Fruit fly (Drosophila melanogaster) whole organism, embryonic: ENCODE data around the gene CG5793.

ENCODE experiments used
- Atf3 ChIP-seq: fragments of 200-800 bp; sonication (Bioruptor generic); optimal IDR thresholded peaks from 3 replicates; lab custom pipeline; 2016; ENCODE audit warnings: missing biosample characterization, missing genetic modification characterization
- Awh ChIP-seq: fragments of 200-800 bp; sonication (Bioruptor generic); IDR thresholded peaks from 2 replicates; pipeline ENCODE4, ENCODE4 v1.3.6; 2022; ENCODE audit warnings: missing biosample characterization, missing genetic modification characterization
- CG10267 ChIP-seq: fragments of 200-800 bp; sonication (Bioruptor generic); optimal IDR thresholded peaks from 2 replicates; lab custom pipeline; 2018; ENCODE audit warnings: missing biosample characterization, mild to moderate bottlenecking, missing genetic modification characterization, moderate library complexity
- CG10543 ChIP-seq: fragments of 200-800 bp; sonication (Bioruptor generic); optimal IDR thresholded peaks from 3 replicates; lab custom pipeline; 2017; ENCODE audit warnings: missing biosample characterization, mild to moderate bottlenecking, missing genetic modification characterization, moderate library complexity
- CG11723 ChIP-seq: fragments of 200-800 bp; sonication (Bioruptor generic); optimal IDR thresholded peaks from 2 replicates; lab custom pipeline; 2017; ENCODE audit warnings: missing biosample characterization, mild to moderate bottlenecking, missing genetic modification characterization
- CG14441 ChIP-seq: fragments of 200-800 bp; sonication (Bioruptor generic); IDR thresholded peaks from 2 replicates; pipeline ENCODE4 v1.3.6; 2022; ENCODE audit warnings: missing biosample characterization, missing genetic modification characterization
- CG14965 ChIP-seq: fragments of 200-800 bp; sonication (Bioruptor generic); optimal IDR thresholded peaks from 2 replicates; lab custom pipeline; 2016; ENCODE audit warnings: missing biosample characterization, missing genetic modification characterization, borderline replicate concordance
- CG1602 ChIP-seq: fragments of 200-800 bp; sonication (Bioruptor generic); optimal IDR thresholded peaks from 3 replicates; lab custom pipeline; 2016; ENCODE audit warnings: missing biosample characterization, missing genetic modification characterization
- CG18599 ChIP-seq: fragments of 200-800 bp; sonication (Bioruptor generic); optimal IDR thresholded peaks from 3 replicates; lab custom pipeline; 2017; ENCODE audit warnings: missing biosample characterization, missing genetic modification characterization, mild to moderate bottlenecking, moderate library complexity, missing genetic modification reagents
- CG2678 ChIP-seq: fragments of 200-800 bp; sonication (Bioruptor generic); optimal IDR thresholded peaks from 3 replicates; lab custom pipeline; 2019; ENCODE audit warnings: missing biosample characterization, mild to moderate bottlenecking, missing genetic modification characterization, moderate library complexity
- CG32532 ChIP-seq: fragments of 200-800 bp; sonication (Bioruptor generic); IDR thresholded peaks from 2 replicates; pipeline ENCODE4 v1.3.6; 2022; ENCODE audit warnings: missing biosample characterization, missing genetic modification characterization
- CG3281 ChIP-seq: fragments of 200-800 bp; sonication (Bioruptor generic); optimal IDR thresholded peaks from 3 replicates; lab custom pipeline; 2017; ENCODE audit warnings: missing biosample characterization, mild to moderate bottlenecking, missing genetic modification characterization
- CG3847 ChIP-seq: fragments of 200-800 bp; sonication (Bioruptor generic); IDR thresholded peaks from 2 replicates; pipeline ENCODE4 v1.3.6; 2022; ENCODE audit warnings: missing biosample characterization, missing genetic modification characterization
- CG7786 ChIP-seq: fragments of 200-800 bp; sonication (Bioruptor generic); optimal IDR thresholded peaks from 2 replicates; lab custom pipeline; 2016; ENCODE audit warnings: missing biosample characterization, missing genetic modification characterization
- CG7839 ChIP-seq: fragments of 200-800 bp; sonication (Bioruptor generic); optimal IDR thresholded peaks from 3 replicates; lab custom pipeline; 2018; ENCODE audit warnings: missing biosample characterization, mild to moderate bottlenecking, missing genetic modification characterization, moderate library complexity
- CG7987 ChIP-seq: fragments of 200-800 bp; sonication (Bioruptor generic); optimal IDR thresholded peaks from 2 replicates; lab custom pipeline; 2018; ENCODE audit warnings: missing biosample characterization, mild to moderate bottlenecking, missing genetic modification characterization, moderate library complexity
- CG8478 ChIP-seq: fragments of >200 bp; optimal IDR thresholded peaks from 2 replicates; lab custom pipeline; 2018
- CG8924 ChIP-seq: fragments of 200-800 bp; optimal IDR thresholded peaks from 3 replicates; lab custom pipeline; 2019; ENCODE audit warnings: missing biosample characterization, mild to moderate bottlenecking, missing genetic modification characterization, moderate library complexity
- CG8944 ChIP-seq: fragments of 200-800 bp; sonication (Bioruptor generic); optimal IDR thresholded peaks from 3 replicates; lab custom pipeline; 2016; ENCODE audit warnings: missing biosample characterization, missing genetic modification characterization
- CG9797 ChIP-seq: fragments of 200-800 bp; sonication (Bioruptor generic); optimal IDR thresholded peaks from 3 replicates; lab custom pipeline; 2018; ENCODE audit warnings: missing biosample characterization, mild to moderate bottlenecking, missing genetic modification characterization
- Deaf1 ChIP-seq: fragments of 200-800 bp; optimal IDR thresholded peaks from 3 replicates; lab custom pipeline; 2019; ENCODE audit warnings: missing biosample characterization, mild to moderate bottlenecking, missing genetic modification characterization, moderate library complexity
- Dll ChIP-seq: fragments of 200-800 bp; sonication (Bioruptor generic); IDR thresholded peaks from 4 replicates; pipeline ENCODE4 v1.3.6; 2022; ENCODE audit warnings: missing biosample characterization, missing genetic modification characterization; ENCODE audit not compliant: partially characterized antibody
- ERR ChIP-seq: fragments of 200-800 bp; sonication (Bioruptor generic); optimal IDR thresholded peaks from 2 replicates; lab custom pipeline; 2016; ENCODE audit warnings: missing biosample characterization, missing genetic modification characterization
- NFAT ChIP-seq: fragments of 200-800 bp; sonication (Bioruptor generic); IDR thresholded peaks from 2 replicates; pipeline ENCODE4 v1.3.6; 2022; ENCODE audit warnings: missing biosample characterization, missing genetic modification characterization
- Oaz ChIP-seq: fragments of 200-800 bp; sonication (Bioruptor generic); IDR thresholded peaks from 2 replicates; pipeline ENCODE4 v1.3.6; 2022; ENCODE audit warnings: missing biosample characterization, missing genetic modification characterization
- Opbp ChIP-seq: fragments of 200-800 bp; sonication (Bioruptor generic); IDR thresholded peaks from 3 replicates; pipeline ENCODE4 v1.3.6; 2022; ENCODE audit warnings: missing biosample characterization, missing genetic modification characterization; ENCODE audit not compliant: partially characterized antibody
- Spps ChIP-seq: fragments of 200-800 bp; sonication (Bioruptor generic); optimal IDR thresholded peaks from 2 replicates; lab custom pipeline; 2018; ENCODE audit warnings: missing biosample characterization, mild to moderate bottlenecking, missing genetic modification characterization
- amos ChIP-seq: fragments of 200-800 bp; sonication (Bioruptor generic); IDR thresholded peaks from 2 replicates; pipeline ENCODE4 v1.3.6; 2022; ENCODE audit warnings: missing biosample characterization, missing genetic modification characterization; ENCODE audit not compliant: partially characterized antibody
- chm ChIP-seq: fragments of 200-800 bp; sonication (Bioruptor generic); IDR thresholded peaks from 2 replicates; pipeline ENCODE4 v1.3.6; 2022; ENCODE audit warnings: missing biosample characterization, missing genetic modification characterization
- crc ChIP-seq: fragments of 200-800 bp; sonication (Bioruptor generic); optimal IDR thresholded peaks from 2 replicates; lab custom pipeline; 2016; ENCODE audit warnings: missing biosample characterization, missing genetic modification characterization
- disco-r ChIP-seq: fragments of 200-800 bp; sonication (Bioruptor generic); optimal IDR thresholded peaks from 2 replicates; lab custom pipeline; 2016; ENCODE audit warnings: missing biosample characterization, missing genetic modification characterization
- ewg ChIP-seq: fragments of 200-800 bp; sonication (Bioruptor generic); optimal IDR thresholded peaks from 3 replicates; lab custom pipeline; 2017; ENCODE audit warnings: mild to moderate bottlenecking, missing biosample characterization, missing genetic modification reagents, missing genetic modification characterization
- exex ChIP-seq: fragments of 200-800 bp; sonication (Bioruptor generic); optimal IDR thresholded peaks from 4 replicates; lab custom pipeline; 2018; ENCODE audit warnings: missing biosample characterization, mild to moderate bottlenecking, missing genetic modification characterization, moderate library complexity
- fd64A ChIP-seq: fragments of 200-800 bp; sonication (Bioruptor generic); optimal IDR thresholded peaks from 3 replicates; lab custom pipeline; 2018; ENCODE audit warnings: missing biosample characterization, mild to moderate bottlenecking, missing genetic modification characterization
- hkb ChIP-seq, 2 experiments: fragments of 200-800 bp in 1 of 2; fragments of >200 bp in 1 of 2; sonication (Bioruptor generic) in 1 of 2; IDR thresholded peaks in 1 of 2; optimal IDR thresholded peaks in 1 of 2; 2 replicates each; pipeline versions ENCODE4 v1.3.6 to Lab custom; 2017 to 2022; ENCODE audit warnings: missing biosample characterization in 1 of 2, missing genetic modification characterization in 1 of 2
- jing ChIP-seq: fragments of 200-800 bp; sonication (Bioruptor generic); optimal IDR thresholded peaks from 2 replicates; lab custom pipeline; 2018; ENCODE audit warnings: missing biosample characterization, mild to moderate bottlenecking, missing genetic modification characterization
- jumu ChIP-seq: fragments of 200-800 bp; sonication (Bioruptor generic); optimal IDR thresholded peaks from 3 replicates; lab custom pipeline; 2016; ENCODE audit warnings: missing biosample characterization, missing genetic modification characterization
- klu ChIP-seq: fragments of 200-800 bp; sonication (Bioruptor generic); IDR thresholded peaks from 2 replicates; pipeline ENCODE4 v1.3.6; 2022; ENCODE audit warnings: missing biosample characterization, missing genetic modification characterization
- nerfin-1 ChIP-seq: fragments of 200-800 bp; sonication (Bioruptor generic); optimal IDR thresholded peaks from 3 replicates; lab custom pipeline; 2019; ENCODE audit warnings: missing biosample characterization, mild to moderate bottlenecking, missing genetic modification characterization, moderate library complexity
- rib ChIP-seq: fragments of 200-800 bp; sonication (Bioruptor generic); IDR thresholded peaks from 2 replicates; pipeline ENCODE4 v1.3.6; 2022; ENCODE audit warnings: missing biosample characterization, missing genetic modification characterization
- row ChIP-seq: fragments of 200-800 bp; sonication (Bioruptor generic); IDR thresholded peaks from 3 replicates; pipeline ENCODE4 v1.3.6; 2022; ENCODE audit warnings: missing biosample characterization, missing genetic modification characterization
- salm ChIP-seq: fragments of 200-800 bp; sonication (Bioruptor generic); optimal IDR thresholded peaks from 2 replicates; lab custom pipeline; 2018; ENCODE audit warnings: missing biosample characterization, mild to moderate bottlenecking, missing genetic modification characterization
- sr ChIP-seq: fragments of 200-800 bp; sonication (Bioruptor generic); IDR thresholded peaks from 3 replicates; pipeline ENCODE4 v1.3.6; 2022; ENCODE audit warnings: missing biosample characterization, missing genetic modification characterization
- toy ChIP-seq: fragments of 200-800 bp; sonication (Bioruptor generic); IDR thresholded peaks from 2 replicates; pipeline ENCODE4 v1.3.6; 2022; ENCODE audit warnings: missing biosample characterization, missing genetic modification characterization
- unpg ChIP-seq: fragments of 200-800 bp; sonication (Bioruptor generic); optimal IDR thresholded peaks from 3 replicates; lab custom pipeline; 2018; ENCODE audit warnings: missing biosample characterization, mild to moderate bottlenecking, missing genetic modification characterization, moderate library complexity
- wek ChIP-seq: fragments of 200-800 bp; sonication (Bioruptor generic); optimal IDR thresholded peaks from 3 replicates; lab custom pipeline; 2018; ENCODE audit warnings: missing biosample characterization, mild to moderate bottlenecking, missing genetic modification characterization, moderate library complexity
- zen2 ChIP-seq: fragments of 200-800 bp; sonication (Bioruptor generic); IDR thresholded peaks from 3 replicates; pipeline ENCODE4 v1.3.6; 2022; ENCODE audit warnings: missing biosample characterization, missing genetic modification characterization; ENCODE audit not compliant: partially characterized antibody
- zfh1 ChIP-seq: fragments of 200-800 bp; sonication (Bioruptor generic); IDR thresholded peaks from 3 replicates; pipeline ENCODE4 v1.3.6; 2022; ENCODE audit warnings: missing biosample characterization, missing genetic modification characterization
- zfh2 ChIP-seq: fragments of 200-800 bp; sonication (Bioruptor generic); optimal IDR thresholded peaks from 2 replicates; lab custom pipeline; 2016; ENCODE audit warnings: missing biosample characterization, missing genetic modification characterization

Gene CG5793

DNA sequence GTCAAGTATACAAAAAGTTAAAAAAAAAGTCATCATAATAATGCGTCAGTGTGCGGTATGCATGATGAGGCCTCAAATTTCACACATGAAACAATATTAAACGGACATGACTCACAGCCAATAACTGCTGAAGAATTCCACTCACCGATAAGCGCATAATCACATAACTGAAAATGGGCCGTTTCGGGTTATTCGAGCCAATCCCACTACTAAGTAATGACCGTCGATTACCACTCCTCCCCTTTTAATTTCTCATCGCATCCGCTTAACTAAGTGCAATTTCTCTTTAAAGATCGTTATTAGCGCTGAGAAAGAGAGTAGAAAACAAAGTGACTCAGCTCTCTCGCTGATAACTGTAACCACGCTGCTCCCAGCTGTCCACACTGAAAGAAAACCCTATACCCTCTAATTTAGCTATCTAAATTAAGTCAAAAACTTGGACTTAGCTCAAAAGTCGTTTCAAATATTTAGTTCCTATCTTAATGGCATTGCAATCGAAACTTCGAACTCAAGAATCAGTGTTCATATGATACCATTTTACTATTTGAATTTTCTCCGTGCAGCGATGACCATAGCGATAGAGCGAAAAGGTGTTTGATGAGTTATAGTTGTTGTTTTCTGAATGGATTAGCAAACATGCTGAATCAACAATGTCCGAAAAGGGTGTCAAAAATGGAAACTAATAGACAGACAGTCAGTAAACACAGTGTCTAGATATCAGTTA lies 14.5 kb upstream of the CG5793 start (continued):
- no peak for TF ChIP-seq Dll (GFP tag; lab: Robert Waterston, UW)
- peak; percentile 79 for TF ChIP-seq ewg
- TF ChIP-seq rib (GFP tag; lab: Robert Waterston, UW) = peak; percentile 49; the same call in 1 of the 2 replicates
- TF ChIP-seq CG7786 (GFP tag; lab: Kevin White, UChicago) = peak; percentile 91
- peak; percentile 61 for TF ChIP-seq CG8944
- TF ChIP-seq ERR = peak; percentile 77
- TF ChIP-seq CG7987 (GFP tag; lab: Kevin White, UChicago) = peak; percentile 93
- TF ChIP-seq CG3281 (GFP tag; lab: Kevin White, UChicago) = peak; percentile 85
- peak; percentile 88 for TF ChIP-seq fd64A (GFP tag; lab: Kevin White, UChicago)
- TF ChIP-seq Oaz (GFP tag; lab: Robert Waterston, UW) = peak; percentile 60
- peak; percentile 90 for TF ChIP-seq jumu (GFP tag; lab: Kevin White, UChicago)
- TF ChIP-seq CG18599 (GFP tag; lab: Kevin White, UChicago) = peak; percentile 92
- TF ChIP-seq Atf3 = peak; percentile 77
- peak; percentile 78 for TF ChIP-seq exex (tag; lab: Kevin White, UChicago)
- peak; percentile 83 for TF ChIP-seq crc (GFP tag; lab: Kevin White, UChicago)
- TF ChIP-seq hkb (optimal IDR thresholded peaks at IDR 0.05; lab: Kevin White, UChicago) = no peak
- TF ChIP-seq hkb (GFP tag; IDR thresholded peaks at IDR 0.05; lab: Robert Waterston, UW) = peak; percentile 94
- peak; percentile 89 for TF ChIP-seq Awh (GFP tag; lab: Robert Waterston, UW)
- TF ChIP-seq CG10543 (GFP tag; lab: Kevin White, UChicago) = no peak
- peak; percentile 85 for TF ChIP-seq zfh2 (GFP tag; lab: Kevin White, UChicago)
- TF ChIP-seq CG2678 (tag; lab: Kevin White, UChicago) = no peak
- TF ChIP-seq sr (GFP tag; lab: Robert Waterston, UW) = peak; percentile 76; the same call in 2 of the 3 replicates
- TF ChIP-seq chm (GFP tag; lab: Robert Waterston, UW) = peak; percentile 89
- TF ChIP-seq CG1602 (GFP tag; lab: Kevin White, UChicago) = peak; percentile 75
- peak; percentile 82 for TF ChIP-seq Spps (tag; lab: Kevin White, UChicago)
- TF ChIP-seq toy (GFP tag; lab: Robert Waterston, UW) = peak; percentile 68
- TF ChIP-seq NFAT (GFP tag; lab: Robert Waterston, UW) = peak; percentile 76
- TF ChIP-seq nerfin-1 (tag; lab: Kevin White, UChicago) = peak; percentile 80
- peak; percentile 67 for TF ChIP-seq klu (GFP tag; lab: Robert Waterston, UW)
- TF ChIP-seq jing (GFP tag; lab: Kevin White, UChicago) = peak; percentile 81
- peak; percentile 76 for TF ChIP-seq disco-r (GFP tag; lab: Kevin White, UChicago)
- no peak for TF ChIP-seq Deaf1 (tag; lab: Kevin White, UChicago)
- TF ChIP-seq salm (tag; lab: Kevin White, UChicago) = peak; percentile 78
- TF ChIP-seq CG10267 (tag; lab: Kevin White, UChicago) = peak; percentile 57
- peak; percentile 66 for TF ChIP-seq CG14965
- peak; percentile 86 for TF ChIP-seq wek (GFP tag; lab: Kevin White, UChicago)
- peak; percentile 88 for TF ChIP-seq row (GFP tag; lab: Robert Waterston, UW)
- TF ChIP-seq zen2 (GFP tag; lab: Robert Waterston, UW) = no peak
- no peak for TF ChIP-seq Opbp (GFP tag; lab: Robert Waterston, UW)
- TF ChIP-seq CG11723 = peak; percentile 81
- TF ChIP-seq CG32532 (GFP tag; lab: Robert Waterston, UW) = peak; percentile 91
- peak; percentile 86 for TF ChIP-seq zfh1 (GFP tag; lab: Robert Waterston, UW)
- no peak for TF ChIP-seq amos
- TF ChIP-seq CG9797 = no peak
- peak; percentile 89 for TF ChIP-seq CG7839
- peak; percentile 90 for TF ChIP-seq CG8924 (tag; lab: Kevin White, UChicago)
- peak; percentile 78 for TF ChIP-seq CG3847 (GFP tag; lab: Robert Waterston, UW)
- TF ChIP-seq CG14441 = peak; percentile 85
- TF ChIP-seq CG8478 (lab: Kevin White, UChicago) = no peak
- TF ChIP-seq unpg (GFP tag; lab: Kevin White, UChicago) = peak; percentile 92
